Worm (Caenorhabditis elegans): ENCODE data around the gene ZC404.2.

ce11 chrV:6764972-6765371 is 22.8 kb upstream of the ZC404.2 start, which contains the start of gene bbs-8:
- no peak for TF ChIP-seq C38D4.7 (GFP tag; optimal IDR thresholded peaks at IDR 0.05)
- no peak for TF ChIP-seq mec-3 (tag; optimal IDR thresholded peaks at IDR 0.05; ENCODE audit: borderline replicate concordance)
- TF ChIP-seq dmd-4 (tag; optimal IDR thresholded peaks at IDR 0.05; ENCODE audit: borderline replicate concordance): no peak
- TF ChIP-seq elt-4 (tag; optimal IDR thresholded peaks at IDR 0.05): no peak
- TF ChIP-seq nfya-1 (tag; optimal IDR thresholded peaks at IDR 0.05): no peak
- no peak for TF ChIP-seq K09A11.1 (tag; optimal IDR thresholded peaks at IDR 0.05; ENCODE audit: insufficient read depth)
- no peak for TF ChIP-seq nhr-11 (tag; optimal IDR thresholded peaks at IDR 0.05)
- TF ChIP-seq Y22D7AL.16 (tag; optimal IDR thresholded peaks at IDR 0.05): no peak
- no peak for TF ChIP-seq odd-2 (tag; optimal IDR thresholded peaks at IDR 0.05)
- no peak for TF ChIP-seq ceh-24 (tag; optimal IDR thresholded peaks at IDR 0.05)
- TF ChIP-seq pqm-1 (tag; optimal IDR thresholded peaks at IDR 0.05): no peak

Measured in whole organism, late embryonic.